Fruit fly (Drosophila melanogaster) whole organism, adult: ENCODE measurements around the gene CG10680.

ENCODE experiments used
- CG5204 ChIP-seq: fragments of 200-800 bp; sonication (Bioruptor generic); optimal IDR thresholded peaks from 2 replicates; lab custom pipeline; 2016; ENCODE audit warnings: missing biosample characterization, missing genetic modification characterization
- Clk ChIP-seq: fragments of 200-800 bp; sonication (Bioruptor generic); optimal IDR thresholded peaks from 2 replicates; lab custom pipeline; 2017; ENCODE audit warnings: missing biosample characterization, missing genetic modification characterization
- Mnt ChIP-seq: fragments of 200-800 bp; sonication (Bioruptor generic); optimal IDR thresholded peaks from 2 replicates; lab custom pipeline; 2016; ENCODE audit warnings: missing biosample characterization, mild to moderate bottlenecking, missing genetic modification characterization
- bab1 ChIP-seq: fragments of 200-800 bp; sonication (Bioruptor generic); optimal IDR thresholded peaks from 3 replicates; lab custom pipeline; 2019; ENCODE audit warnings: missing biosample characterization, mild to moderate bottlenecking, missing genetic modification characterization, moderate library complexity
- cic ChIP-seq: fragments of 200-800 bp; sonication (Bioruptor generic); optimal IDR thresholded peaks from 2 replicates; lab custom pipeline; 2017; ENCODE audit warnings: missing biosample characterization, mild to moderate bottlenecking, missing genetic modification characterization, moderate library complexity
- cnc ChIP-seq, 2 experiments: fragments of >200 bp; optimal IDR thresholded peaks; 2 replicates each; lab custom pipeline; 2017
- kay ChIP-seq: fragments of 200-800 bp; sonication (Bioruptor generic); peaks from one replicate; lab custom pipeline; 2016; ENCODE audit warnings: missing biosample characterization, missing genetic modification characterization, borderline replicate concordance
- pad ChIP-seq: fragments of 200-800 bp; sonication (Bioruptor generic); optimal IDR thresholded peaks from 3 replicates; lab custom pipeline; 2017; ENCODE audit warnings: missing biosample characterization, missing genetic modification characterization, mild to moderate bottlenecking, moderate library complexity, missing genetic modification reagents
- tj ChIP-seq: fragments of 200-800 bp; sonication (Bioruptor generic); optimal IDR thresholded peaks from 3 replicates; lab custom pipeline; 2017; ENCODE audit warnings: missing biosample characterization, mild to moderate bottlenecking, missing genetic modification characterization, moderate library complexity
- toe ChIP-seq: fragments of 200-800 bp; sonication (Bioruptor generic); optimal IDR thresholded peaks from 2 replicates; lab custom pipeline; 2016; ENCODE audit warnings: missing biosample characterization, missing genetic modification characterization

- TF ChIP-seq cic (GFP tag; lab: Kevin White, UChicago) (no peak), kay (no peak), pad (GFP tag; lab: Kevin White, UChicago) (no peak), Mnt (no peak), Clk (GFP tag; lab: Kevin White, UChicago) (no peak), cnc (optimal IDR thresholded peaks at IDR 0.05; lab: Kevin White, UChicago) (no peak), toe (GFP tag; lab: Kevin White, UChicago) (no peak), CG5204 (GFP tag; lab: Kevin White, UChicago) (no peak), tj (GFP tag; lab: Kevin White, UChicago) (no peak), bab1 (no peak)
Observed at dm6 chr2L:19989658-19990362, 25.9 kb downstream of the CG10680 start.
